Worm (Caenorhabditis elegans) whole organism, L4 larva: ENCODE results near the gene F22B5.10.
A peak's percentile ranks its signal among the peaks of the same experiment; 100 is the strongest.
"Not testable (repeated sequence)": the region's sequence is repeated elsewhere in the genome, so short reads cannot be mapped to it uniquely, and the experiment has no call there.

Experiments
- D1046.2 ChIP-seq: fragments of 200-800 bp; sonication (Bioruptor generic); IDR thresholded peaks from 2 replicates; pipeline ENCODE4 v1.3.6; 2022; ENCODE audit warnings: missing genetic modification characterization, missing compliant biosample characterization
- F49E8.2 ChIP-seq: sonication (generic microtip); optimal IDR thresholded peaks from 2 replicates; lab custom pipeline; 2016; ENCODE audit warnings: missing compliant biosample characterization, mild to moderate bottlenecking, missing genetic modification characterization, borderline replicate concordance
- Y5F2A.4 ChIP-seq: fragments of 200-800 bp; sonication (Bioruptor generic); optimal IDR thresholded peaks from 2 replicates; lab custom pipeline; 2018; ENCODE audit warnings: mild to moderate bottlenecking, missing genetic modification characterization, missing compliant biosample characterization
- aha-1 ChIP-seq: fragments of 150-350 bp; peaks from one replicate; lab custom pipeline; 2014; ENCODE audit warnings: missing biosample characterization, missing genetic modification characterization
- aly-2 ChIP-seq: sonication (generic microtip); optimal IDR thresholded peaks from 2 replicates; lab custom pipeline; 2018; ENCODE audit warnings: missing biosample characterization, missing genetic modification characterization
- ama-1 ChIP-seq: fragments of 150-350 bp; optimal IDR thresholded peaks from 2 replicates; lab custom pipeline; 2014; ENCODE audit warnings: inconsistent platforms, mixed read lengths
- ceh-20 ChIP-seq: fragments of 200-800 bp; sonication (Bioruptor generic); IDR thresholded peaks from 2 replicates; pipeline ENCODE4 v1.3.6; 2022; ENCODE audit warnings: missing genetic modification reagents, missing genetic modification characterization, missing compliant biosample characterization
- ceh-28 ChIP-seq: fragments of 150-350 bp; optimal IDR thresholded peaks from 2 replicates; lab custom pipeline; 2014; ENCODE audit warnings: missing biosample characterization, missing genetic modification reagents, missing genetic modification characterization
- ceh-32 ChIP-seq: sonication (generic microtip); optimal IDR thresholded peaks from 2 replicates; lab custom pipeline; 2016; ENCODE audit warnings: mild to moderate bottlenecking, missing genetic modification characterization, missing compliant biosample characterization; ENCODE audit not compliant: poor library complexity
- ces-1 ChIP-seq: fragments of 150-350 bp; sonication (generic microtip); optimal IDR thresholded peaks from 4 replicates; lab custom pipeline; 2014; ENCODE audit warnings: missing biosample characterization, missing genetic modification reagents, missing genetic modification characterization
- cey-2 ChIP-seq: sonication (generic microtip); optimal IDR thresholded peaks from 3 replicates; lab custom pipeline; 2017; ENCODE audit warnings: missing genetic modification characterization, mild to moderate bottlenecking, missing compliant biosample characterization, antibody characterized with exemption, borderline replicate concordance; ENCODE audit not compliant: insufficient read depth
- daf-16 ChIP-seq, 3 experiments: sonication (generic microtip); optimal IDR thresholded peaks; 2 replicates each; lab custom pipeline; 2016 to 2017; ENCODE audit warnings: missing genetic modification characterization in 3 of 3, missing genetic modification reagents in 3 of 3, mild to moderate bottlenecking in 2 of 3, missing compliant biosample characterization in 2 of 3, missing biosample characterization in 1 of 3, moderate library complexity in 1 of 3
- dpl-1 ChIP-seq: fragments of 150-350 bp; optimal IDR thresholded peaks from 2 replicates; lab custom pipeline; 2014; ENCODE audit warnings: missing biosample characterization, missing genetic modification reagents, missing genetic modification characterization
- duxl-1 ChIP-seq: sonication (generic microtip); optimal IDR thresholded peaks from 2 replicates; lab custom pipeline; 2016; ENCODE audit warnings: mild to moderate bottlenecking, missing genetic modification characterization, moderate library complexity, missing compliant biosample characterization; ENCODE audit not compliant: poor library complexity
- egl-43 ChIP-seq: fragments of 200-800 bp; sonication (Bioruptor generic); IDR thresholded peaks from 2 replicates; pipeline ENCODE4 v1.3.6; 2022; ENCODE audit warnings: missing genetic modification reagents, missing genetic modification characterization, missing compliant biosample characterization
- fkh-10 ChIP-seq: fragments of 150-350 bp; optimal IDR thresholded peaks from 2 replicates; lab custom pipeline; 2014; ENCODE audit warnings: missing biosample characterization, missing genetic modification reagents, missing genetic modification characterization
- fos-1 ChIP-seq: fragments of 150-350 bp; optimal IDR thresholded peaks from 2 replicates; lab custom pipeline; 2014; ENCODE audit warnings: missing biosample characterization, missing genetic modification characterization
- hlh-11 ChIP-seq: fragments of 200-800 bp; sonication (Bioruptor generic); optimal IDR thresholded peaks from 2 replicates; lab custom pipeline; 2018; ENCODE audit warnings: mild to moderate bottlenecking, missing genetic modification characterization, missing compliant biosample characterization
- hmg-1.1 ChIP-seq: fragments of 200-800 bp; sonication (Bioruptor generic); IDR thresholded peaks from 2 replicates; pipeline ENCODE4 v1.3.6; 2022; ENCODE audit warnings: missing genetic modification reagents, missing genetic modification characterization, missing compliant biosample characterization
- lim-7 ChIP-seq: fragments of 200-800 bp; sonication (Bioruptor generic); IDR thresholded peaks from 2 replicates; pipeline ENCODE4 v1.3.6; 2022; ENCODE audit warnings: missing genetic modification characterization, missing compliant biosample characterization
- lin-13 ChIP-seq: fragments of 150-350 bp; optimal IDR thresholded peaks from 2 replicates; lab custom pipeline; 2014; ENCODE audit warnings: missing biosample characterization, missing genetic modification reagents, missing genetic modification characterization
- lin-29 ChIP-seq: fragments of 200-800 bp; sonication (Bioruptor generic); IDR thresholded peaks from 2 replicates; pipeline ENCODE4 v1.3.6; 2022; ENCODE audit warnings: missing genetic modification reagents, missing genetic modification characterization, missing compliant biosample characterization
- lin-38 ChIP-seq: fragments of 200-800 bp; sonication (Bioruptor generic); IDR thresholded peaks from 2 replicates; pipeline ENCODE4 v1.3.6; 2022; ENCODE audit warnings: missing genetic modification reagents, missing genetic modification characterization, missing compliant biosample characterization
- lsy-2 ChIP-seq, 2 experiments: fragments of 150-350 bp in 1 of 2; sonication (generic microtip) in 1 of 2; optimal IDR thresholded peaks; 2 replicates each; lab custom pipeline; 2014 to 2017; ENCODE audit warnings: missing biosample characterization in 2 of 2, missing genetic modification characterization in 2 of 2
- madf-5 ChIP-seq, 2 experiments: fragments of 200-800 bp; sonication (Bioruptor generic); IDR thresholded peaks; 2 replicates each; pipeline ENCODE4 v1.3.6; 2022; ENCODE audit warnings: missing compliant biosample characterization in 2 of 2, missing genetic modification characterization in 2 of 2
- madf-9 ChIP-seq: fragments of 200-800 bp; sonication (Bioruptor generic); conservative IDR thresholded peaks from 2 replicates; pipeline ENCODE4 v1.3.6; 2022; ENCODE audit warnings: missing genetic modification reagents, missing genetic modification characterization, missing compliant biosample characterization
- mep-1 ChIP-seq: fragments of 150-350 bp; sonication (generic microtip); optimal IDR thresholded peaks from 3 replicates; lab custom pipeline; 2014; ENCODE audit warnings: missing biosample characterization, missing genetic modification characterization
- mes-2 ChIP-seq: sonication (generic microtip); optimal IDR thresholded peaks from 2 replicates; lab custom pipeline; 2016; ENCODE audit warnings: missing genotype, mild to moderate bottlenecking, missing genetic modification characterization, missing compliant biosample characterization; ENCODE audit not compliant: poor library complexity, severe bottlenecking
- mxl-3 ChIP-seq: fragments of 200-800 bp; sonication (Bioruptor generic); optimal IDR thresholded peaks from 2 replicates; lab custom pipeline; 2018; ENCODE audit warnings: mild to moderate bottlenecking, missing genetic modification characterization, missing compliant biosample characterization
- nhr-10 ChIP-seq: fragments of 150-350 bp; optimal IDR thresholded peaks from 2 replicates; lab custom pipeline; 2014; ENCODE audit warnings: missing biosample characterization, missing genetic modification characterization
- nhr-102 ChIP-seq: sonication (generic microtip); optimal IDR thresholded peaks from 2 replicates; lab custom pipeline; 2016; ENCODE audit warnings: mild to moderate bottlenecking, missing genetic modification characterization, moderate library complexity, missing compliant biosample characterization
- nhr-28 ChIP-seq: fragments of 150-350 bp; optimal IDR thresholded peaks from 2 replicates; lab custom pipeline; 2014; ENCODE audit warnings: missing biosample characterization, missing genetic modification characterization
- nhr-41 ChIP-seq: fragments of 200-800 bp; sonication (Bioruptor generic); IDR thresholded peaks from 2 replicates; pipeline ENCODE4 v1.3.6; 2022; ENCODE audit warnings: missing genetic modification reagents, missing genetic modification characterization, missing compliant biosample characterization
- nhr-42 ChIP-seq: fragments of 200-800 bp; sonication (Bioruptor generic); IDR thresholded peaks from 2 replicates; pipeline ENCODE4 v1.3.6; 2022; ENCODE audit warnings: missing genetic modification characterization, missing compliant biosample characterization
- rbr-2 ChIP-seq: sonication (generic microtip); optimal IDR thresholded peaks from 2 replicates; lab custom pipeline; 2016; ENCODE audit warnings: missing genotype, missing genetic modification characterization, missing compliant biosample characterization
- skn-1 ChIP-seq: fragments of 150-350 bp; optimal IDR thresholded peaks from 2 replicates; lab custom pipeline; 2014; ENCODE audit warnings: missing biosample characterization, missing genetic modification characterization
- snpc-1.2 ChIP-seq: fragments of 200-800 bp; sonication (Bioruptor generic); IDR thresholded peaks from 2 replicates; pipeline ENCODE4 v1.3.6; 2022; ENCODE audit warnings: missing genetic modification reagents, missing genetic modification characterization, missing compliant biosample characterization
- unc-130 ChIP-seq: sonication (generic microtip); optimal IDR thresholded peaks from 2 replicates; lab custom pipeline; 2016; ENCODE audit warnings: missing genetic modification reagents, missing genetic modification characterization, missing compliant biosample characterization
- ztf-7 ChIP-seq: fragments of 150-350 bp; optimal IDR thresholded peaks from 2 replicates; lab custom pipeline; 2014; ENCODE audit warnings: missing biosample characterization, missing genetic modification characterization

F22B5.10 gene

ce11 chrII:8466874-8467273 lies at the start of gene F22B5.10:
F22B5.10 (plus strand) TSS chrII:8467174.
- TF ChIP-seq madf-5 (GFP tag; IDR thresholded peaks at IDR 0.05; lab: Robert Waterston, UW) (no peak), lin-38 (GFP tag; lab: Robert Waterston, UW) (peak; percentile 23; the same call in 1 of the 2 replicates), ama-1 (peak; percentile 49)

ce11 chrII:8419015-8419414 lies 48.0 kb upstream of the F22B5.10 start:
- TF ChIP-seq fos-1 (no peak), skn-1 (tag; lab: Kevin White, UChicago) (no peak), mep-1 (peak; percentile 19), nhr-41 (GFP tag; lab: Robert Waterston, UW) (no peak), ceh-32 (tag; lab: Kevin White, UChicago) (no peak)

ce11 chrII:8419798-8420197 lies 47.2 kb upstream of the F22B5.10 start, which contains the start of gene F14E5.8:
F14E5.8 (plus strand) TSS chrII:8420098.
- TF ChIP-seq lin-13; lin-29; cey-2 (tag; lab: Kevin White, UChicago): not testable (repeated sequence)

ce11 chrII:8420775-8421388 lies 46.1 kb upstream of the F22B5.10 start:
- TF ChIP-seq hlh-11 (tag; lab: Kevin White, UChicago) (no peak), mep-1 (peak; percentile 39), ztf-7 (tag; lab: Kevin White, UChicago) (peak; percentile 82), nhr-42 (no peak)

ce11 chrII:8428758-8428946 lies 38.3 kb upstream of the F22B5.10 start, which contains the start of gene F14E5.2:
F14E5.2 (minus strand) TSS chrII:8428858.
- TF ChIP-seq nhr-102 (no peak), nhr-28 (tag; lab: Kevin White, UChicago) (no peak), snpc-1.2 (GFP tag; lab: Robert Waterston, UW) (no peak), duxl-1 (no peak)

ce11 chrII:8428947-8429919 lies 37.7 kb upstream of the F22B5.10 start:
- no peak for TF ChIP-seq ceh-28 (tag; lab: Kevin White, UChicago)
- no peak for TF ChIP-seq madf-9
- TF ChIP-seq lsy-2 (tag; optimal IDR thresholded peaks at IDR 0.05; lab: Kevin White, UChicago), result peak in 1 of 2 experiments; percentile 43
- peak; percentile 19 for TF ChIP-seq nhr-28 (tag; lab: Kevin White, UChicago)
- TF ChIP-seq mes-2 (tag; lab: Kevin White, UChicago), result no peak
- no peak for TF ChIP-seq Y5F2A.4
- TF ChIP-seq dpl-1, result peak; percentile 24
- TF ChIP-seq ces-1 (GFP tag; lab: Kevin White, UChicago), result no peak
- no peak for TF ChIP-seq fkh-10 (GFP tag; lab: Kevin White, UChicago)
- TF ChIP-seq rbr-2 (tag; lab: Kevin White, UChicago), result no peak
- peak; percentile 52 for TF ChIP-seq F49E8.2 (tag; lab: Kevin White, UChicago)
- no peak for TF ChIP-seq daf-16 (GFP tag; optimal IDR thresholded peaks at IDR 0.05; lab: Kevin White, UChicago)
- peak; percentile 8 for TF ChIP-seq daf-16 (tag; optimal IDR thresholded peaks at IDR 0.05; lab: Kevin White, UChicago)
- no peak for TF ChIP-seq D1046.2
- TF ChIP-seq mxl-3 (GFP tag; lab: Kevin White, UChicago), result peak; percentile 7
- TF ChIP-seq aly-2, result no peak
- no peak for TF ChIP-seq ceh-32 (tag; lab: Kevin White, UChicago)
- no peak for TF ChIP-seq lim-7
- no peak for TF ChIP-seq egl-43 (GFP tag; lab: Robert Waterston, UW)
- TF ChIP-seq aha-1 (tag; lab: Kevin White, UChicago), result peak; percentile 76
- no peak for TF ChIP-seq nhr-10 (tag; lab: Kevin White, UChicago)
- no peak for TF ChIP-seq cey-2 (tag; lab: Kevin White, UChicago)
- TF ChIP-seq hmg-1.1 (GFP tag; lab: Robert Waterston, UW), result peak; percentile 36; the same call in 1 of the 2 replicates
- no peak for TF ChIP-seq ceh-20
- TF ChIP-seq unc-130 (GFP tag; lab: Kevin White, UChicago), result peak; percentile 14
